Fruit fly (Drosophila melanogaster): ENCODE measurements around the gene Lsd-1.

The Lsd-1 gene

dm6 chr3R:23729632-23730471 lies 33.8 kb upstream of the Lsd-1 start:
- no peak for TF ChIP-seq CG17801 (GFP tag; optimal IDR thresholded peaks at IDR 0.05; ENCODE audit: partially characterized antibody)

DNA sequence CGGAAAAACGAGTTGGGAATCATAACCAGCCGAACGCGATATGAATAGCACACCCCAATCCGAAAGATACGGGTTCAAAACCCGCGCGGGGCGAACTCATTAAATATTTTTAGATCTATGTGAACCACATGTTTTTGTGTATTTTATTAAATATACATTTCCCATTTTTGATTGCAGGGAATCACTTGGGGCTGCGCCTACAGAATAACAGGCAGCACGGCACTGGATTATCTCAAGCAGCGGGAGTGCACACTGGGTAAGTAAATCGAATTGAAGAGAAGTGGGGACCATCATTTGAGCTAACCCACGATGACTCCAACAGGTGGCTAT lies 33.2 kb upstream of the Lsd-1 start:
- no peak for TF ChIP-seq CG17801 (GFP tag; optimal IDR thresholded peaks at IDR 0.05; ENCODE audit: partially characterized antibody)

- TF ChIP-seq CG17801 (GFP tag; optimal IDR thresholded peaks at IDR 0.05; ENCODE audit: partially characterized antibody), result no peak
Measured at dm6 chr3R:23732533-23732932, 31.1 kb upstream of the Lsd-1 start.

DNA sequence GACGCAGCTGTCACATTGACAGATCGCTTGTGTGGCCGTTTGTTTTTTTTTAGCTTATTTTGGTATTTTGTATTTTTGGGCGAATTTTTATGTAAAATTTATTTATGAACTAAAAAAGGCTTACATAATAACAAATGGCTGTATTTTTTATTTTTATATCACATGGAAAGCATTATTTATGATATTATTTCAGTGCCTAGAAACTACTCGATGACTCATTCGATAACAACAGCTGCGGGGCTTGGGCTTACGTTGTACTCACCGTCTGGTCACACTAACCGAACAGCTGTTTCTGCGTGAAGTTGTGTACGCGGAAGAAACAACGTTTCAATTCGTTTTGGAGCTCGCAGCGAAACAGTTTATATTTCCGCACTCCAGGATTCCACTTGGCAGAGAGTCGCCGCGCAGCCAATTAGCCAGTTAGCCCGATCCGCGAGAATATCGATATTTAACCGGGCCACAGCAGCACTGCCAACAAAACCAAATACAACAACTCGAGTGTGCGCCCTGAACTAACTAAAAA lies 30.6 kb upstream of the Lsd-1 start, which contains the start of the genes Hmgcr and Rpn9:
Gene Hmgcr (plus strand): TSS at position 335 of the 523 bp plus-strand sequence.
Gene Rpn9 (minus strand): TSS at position 473 of the 523 bp plus-strand sequence.
- TF ChIP-seq CG17801 (GFP tag; optimal IDR thresholded peaks at IDR 0.05; ENCODE audit: partially characterized antibody), result peak; percentile 37

DNA sequence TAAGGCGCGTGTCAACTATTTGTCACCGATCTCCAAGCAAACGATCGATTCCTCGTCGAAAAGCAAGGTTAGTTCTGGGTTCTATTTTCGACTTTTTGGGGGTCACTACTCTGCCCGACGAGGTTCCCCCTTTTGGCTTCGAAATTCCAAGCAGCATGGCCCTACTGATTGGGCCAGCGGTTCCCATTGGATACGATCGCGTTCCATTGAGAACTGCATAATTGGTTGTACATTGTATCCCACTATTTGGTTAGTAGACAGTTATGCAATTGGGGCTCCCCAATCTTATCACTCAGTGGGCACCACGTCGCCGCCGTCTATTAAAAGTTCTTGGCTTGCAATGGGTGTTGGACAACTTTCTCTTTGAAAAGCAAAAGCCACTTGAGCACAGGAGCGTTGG lies 29.9 kb upstream of the Lsd-1 start:
- TF ChIP-seq CG17801 (GFP tag; optimal IDR thresholded peaks at IDR 0.05; ENCODE audit: partially characterized antibody), result no peak

DNA sequence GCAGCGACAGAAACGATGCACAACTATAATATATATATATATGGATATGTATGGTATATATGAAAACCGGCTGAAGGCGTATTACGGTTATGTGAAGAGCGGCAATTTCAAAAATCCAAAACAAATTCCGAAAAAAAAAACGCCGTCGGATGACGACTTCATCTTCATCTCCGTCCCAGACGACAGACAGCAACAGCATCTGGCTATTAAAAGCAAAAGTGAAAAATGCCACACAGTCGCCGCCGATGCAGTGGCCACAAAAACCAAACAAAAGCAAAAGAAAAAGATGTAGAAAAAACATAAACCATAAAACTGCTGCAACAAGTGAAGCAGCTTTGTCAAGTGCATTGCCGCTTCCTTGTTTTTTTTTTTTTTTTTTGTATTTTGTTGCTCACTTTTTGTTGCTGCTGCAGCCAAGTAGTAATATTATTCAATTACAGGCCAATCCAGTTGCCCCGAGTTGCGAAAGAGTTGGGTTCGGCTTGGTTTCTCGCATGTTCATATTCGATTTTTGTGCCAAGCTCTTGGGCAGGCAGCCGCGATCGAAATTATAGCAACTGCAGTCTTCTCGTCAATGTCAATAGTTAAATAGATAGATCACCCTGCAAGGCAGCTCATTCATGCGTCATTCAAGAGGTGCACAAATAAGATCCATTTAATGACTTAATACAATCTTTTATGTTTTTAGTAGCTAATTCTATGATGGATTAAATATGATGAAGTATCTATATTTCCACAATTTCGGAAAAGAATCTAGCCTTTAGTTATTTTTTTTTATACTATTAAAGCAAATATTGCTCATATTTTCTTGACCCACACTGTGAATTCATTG lies 28.9 kb upstream of the Lsd-1 start:
- no peak for TF ChIP-seq CG17801 (GFP tag; optimal IDR thresholded peaks at IDR 0.05; ENCODE audit: partially characterized antibody)

DNA sequence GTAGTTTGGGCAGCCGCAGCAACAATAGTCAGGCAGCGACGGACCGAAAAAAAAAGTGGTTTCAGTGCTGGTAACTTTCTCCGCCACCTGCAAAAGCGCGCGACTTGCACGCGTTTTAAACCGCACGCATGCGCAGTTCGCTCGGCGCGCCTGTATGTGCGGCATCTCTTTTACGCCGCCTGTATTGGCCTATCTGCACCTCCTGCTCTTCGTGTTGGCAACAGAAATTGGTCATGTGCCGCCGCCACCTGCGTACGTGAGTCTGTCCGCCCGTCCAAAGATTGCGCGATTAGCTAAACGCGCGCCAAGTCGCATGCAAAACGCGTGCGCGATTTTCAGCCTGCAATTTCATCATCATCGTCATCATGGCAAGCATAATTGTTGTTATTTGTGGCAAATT lies 28.0 kb upstream of the Lsd-1 start:
- TF ChIP-seq CG17801 (GFP tag; optimal IDR thresholded peaks at IDR 0.05; ENCODE audit: partially characterized antibody), result no peak

DNA sequence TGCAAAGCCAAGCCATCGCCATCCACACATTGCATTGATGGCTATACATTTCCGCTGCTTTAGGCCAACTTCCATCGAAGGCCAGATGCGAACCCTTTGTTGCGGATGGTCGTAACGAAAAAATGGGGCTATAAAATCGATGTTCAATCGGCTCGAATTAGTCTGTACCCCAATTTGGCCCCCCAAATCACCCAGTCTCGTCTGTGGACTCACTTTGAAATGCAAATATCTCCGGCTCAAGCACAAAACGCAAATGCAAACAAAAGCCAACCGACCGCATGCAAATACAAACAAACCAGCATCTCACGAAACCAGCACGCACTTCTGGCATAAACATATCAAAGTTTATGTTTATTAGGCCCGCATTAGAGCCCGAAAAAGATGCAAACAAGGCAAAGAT lies 27.3 kb upstream of the Lsd-1 start:
- TF ChIP-seq CG17801 (GFP tag; optimal IDR thresholded peaks at IDR 0.05; ENCODE audit: partially characterized antibody), result no peak

DNA sequence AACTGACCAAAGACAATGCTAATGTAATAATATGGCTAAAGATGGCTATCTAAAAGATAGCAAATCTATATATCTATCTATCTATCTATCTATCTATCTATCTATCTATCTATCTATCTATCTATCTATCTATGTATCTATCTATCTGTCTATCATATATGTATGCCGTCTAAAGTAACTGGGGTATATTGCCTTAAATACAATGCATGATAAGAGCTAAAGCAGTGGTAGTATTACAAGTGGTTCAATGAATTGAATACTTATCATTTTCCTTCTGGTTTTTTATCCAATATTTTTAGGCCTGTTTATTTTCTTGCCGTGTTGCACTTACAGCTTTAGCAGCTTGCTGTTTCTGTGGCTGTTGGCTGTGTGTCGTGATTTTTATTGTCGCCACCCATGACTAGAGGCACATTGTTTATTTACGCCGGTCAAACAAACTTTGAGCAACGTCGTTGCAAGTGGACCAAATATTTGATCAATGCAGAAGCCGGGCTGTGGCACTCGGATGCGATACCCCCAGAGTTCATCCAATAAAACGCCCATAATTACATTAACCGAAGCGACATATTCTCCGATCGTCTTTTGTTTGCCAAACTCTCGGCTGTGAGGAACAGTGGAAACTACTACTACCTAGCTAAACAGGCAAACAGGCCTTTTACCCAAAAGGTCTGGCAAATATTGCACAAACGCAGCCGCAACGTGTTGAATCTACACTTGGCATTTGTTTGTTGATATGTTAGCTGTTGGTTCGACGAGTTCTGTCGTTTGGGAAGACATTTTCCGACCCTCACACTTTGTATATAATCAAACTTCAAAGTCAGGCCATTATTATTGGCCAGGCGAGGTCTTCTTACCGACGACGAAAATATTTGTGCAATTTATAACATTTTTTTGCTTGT lies 25.7 kb upstream of the Lsd-1 start:
- TF ChIP-seq CG17801 (GFP tag; optimal IDR thresholded peaks at IDR 0.05; ENCODE audit: partially characterized antibody), result no peak

dm6 chr3R:23740968-23741367 lies 22.7 kb upstream of the Lsd-1 start:
- TF ChIP-seq CG17801 (GFP tag; optimal IDR thresholded peaks at IDR 0.05; ENCODE audit: partially characterized antibody), result no peak

DNA sequence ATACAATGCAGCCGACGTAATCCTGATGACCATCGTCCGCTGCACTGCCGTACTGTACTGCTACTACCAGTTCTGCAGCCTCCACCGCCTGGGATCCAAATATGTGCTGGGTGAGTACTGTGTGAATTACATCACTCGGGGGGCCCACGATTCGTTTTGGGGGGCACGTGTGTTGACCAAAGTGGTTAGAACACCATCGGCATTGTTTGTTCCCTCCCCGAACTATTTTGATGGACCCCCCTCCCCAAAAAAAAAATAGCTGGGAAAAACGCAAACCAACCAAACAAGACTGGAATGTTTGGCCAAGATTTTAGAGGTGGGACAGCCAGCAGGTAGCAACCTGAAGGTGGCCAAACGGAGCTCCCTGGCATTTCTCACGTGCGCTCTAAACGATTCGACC lies 16.2 kb upstream of the Lsd-1 start:
- TF ChIP-seq CG17801 (GFP tag; optimal IDR thresholded peaks at IDR 0.05; ENCODE audit: partially characterized antibody), result no peak

DNA sequence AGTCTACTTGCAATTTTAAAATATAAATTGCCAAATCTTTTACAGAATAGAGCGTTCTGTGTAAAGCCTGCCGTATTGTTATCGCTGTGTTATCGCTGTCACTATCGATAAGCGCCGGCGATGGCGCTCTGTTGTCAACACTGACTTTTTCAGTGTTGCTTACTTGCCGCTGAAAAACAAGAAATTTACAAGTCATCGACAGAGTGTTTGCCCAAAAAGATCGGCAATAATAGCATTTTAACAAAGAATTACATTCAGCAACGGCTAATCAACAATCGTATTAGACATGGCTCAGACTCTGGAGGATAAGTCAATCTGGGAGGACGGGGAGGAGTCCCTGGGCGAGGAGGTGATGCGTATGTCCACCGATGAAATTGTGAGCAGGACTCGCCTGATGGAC lies 10.9 kb upstream of the Lsd-1 start, which contains the start of the genes RanBP3 and Rpt5:
Gene RanBP3 (minus strand): TSS at position 107 of the 400 bp plus-strand sequence.
Gene Rpt5 (plus strand): TSS at position 149 of the 400 bp plus-strand sequence.
- peak; percentile 59 for TF ChIP-seq CG17801 (GFP tag; optimal IDR thresholded peaks at IDR 0.05; ENCODE audit: partially characterized antibody)

- TF ChIP-seq CG17801 (GFP tag; optimal IDR thresholded peaks at IDR 0.05; ENCODE audit: partially characterized antibody), result peak; percentile 95
Measured at dm6 chr3R:23757912-23758607, 5.6 kb upstream of the Lsd-1 start, which contains the start of the genes PTPMT1 and Hrd3. PTPMT1 (plus strand) TSS chr3R:23758339. Hrd3 (minus strand) TSS chr3R:23758557.

Data from ovary, adult (tissue).